Fruit fly (Drosophila melanogaster) whole organism, embryonic: ENCODE results near the gene teq.
A peak's percentile ranks its signal among the peaks of the same experiment; 100 is the strongest.

Experiments used
- Awh ChIP-seq: fragments of 200-800 bp; sonication (Bioruptor generic); IDR thresholded peaks from 2 replicates; pipeline ENCODE4, ENCODE4 v1.3.6; 2022; ENCODE audit warnings: missing biosample characterization, missing genetic modification characterization
- Bgb ChIP-seq: fragments of 200-800 bp; sonication (Bioruptor generic); IDR thresholded peaks from 2 replicates; pipeline ENCODE4 v1.3.6; 2022; ENCODE audit warnings: missing biosample characterization, missing genetic modification characterization; ENCODE audit not compliant: partially characterized antibody
- CG10209 ChIP-seq: fragments of 200-800 bp; sonication (Bioruptor generic); optimal IDR thresholded peaks from 3 replicates; lab custom pipeline; 2017; ENCODE audit warnings: missing biosample characterization, mild to moderate bottlenecking, missing genetic modification characterization, missing genetic modification reagents
- CG11723 ChIP-seq: fragments of 200-800 bp; sonication (Bioruptor generic); optimal IDR thresholded peaks from 2 replicates; lab custom pipeline; 2017; ENCODE audit warnings: missing biosample characterization, mild to moderate bottlenecking, missing genetic modification characterization
- CG13894 ChIP-seq: fragments of 200-800 bp; sonication (Bioruptor generic); optimal IDR thresholded peaks from 3 replicates; lab custom pipeline; 2018; ENCODE audit warnings: missing biosample characterization, mild to moderate bottlenecking, missing genetic modification characterization, moderate library complexity
- CG14014 ChIP-seq: fragments of 200-800 bp; sonication (Bioruptor generic); IDR thresholded peaks from 2 replicates; pipeline ENCODE4 v1.3.6; 2022; ENCODE audit warnings: missing biosample characterization, missing genetic modification characterization
- CG14710 ChIP-seq: fragments of 200-800 bp; sonication (Bioruptor generic); optimal IDR thresholded peaks from 3 replicates; lab custom pipeline; 2019; ENCODE audit warnings: missing biosample characterization, mild to moderate bottlenecking, missing genetic modification characterization, moderate library complexity
- CG1832 ChIP-seq: fragments of 200-800 bp; sonication (Bioruptor generic); optimal IDR thresholded peaks from 2 replicates; lab custom pipeline; 2017; ENCODE audit warnings: missing biosample characterization, mild to moderate bottlenecking, missing genetic modification characterization, inconsistent platforms
- CG33557 ChIP-seq: fragments of 200-800 bp; sonication (Bioruptor generic); optimal IDR thresholded peaks from 2 replicates; lab custom pipeline; 2019; ENCODE audit warnings: missing biosample characterization, mild to moderate bottlenecking, missing genetic modification characterization, moderate library complexity
- CG4854 ChIP-seq: fragments of 200-800 bp; sonication (Bioruptor generic); optimal IDR thresholded peaks from 2 replicates; lab custom pipeline; 2016; ENCODE audit warnings: missing biosample characterization, missing genetic modification characterization, inconsistent platforms
- CG6272 ChIP-seq: fragments of 200-800 bp; sonication (Bioruptor generic); IDR thresholded peaks from 2 replicates; pipeline ENCODE4 v1.3.6; 2022; ENCODE audit warnings: missing biosample characterization, missing genetic modification characterization
- CG6765 ChIP-seq: fragments of 200-800 bp; sonication (Bioruptor generic); optimal IDR thresholded peaks from 3 replicates; lab custom pipeline; 2017; ENCODE audit warnings: missing biosample characterization, mild to moderate bottlenecking, missing genetic modification characterization
- CG6813 ChIP-seq: fragments of 200-800 bp; sonication (Bioruptor generic); optimal IDR thresholded peaks from 2 replicates; lab custom pipeline; 2017; ENCODE audit warnings: missing biosample characterization, missing genetic modification characterization, mild to moderate bottlenecking, moderate library complexity, missing genetic modification reagents
- CG7357 ChIP-seq: fragments of 200-800 bp; sonication (Bioruptor generic); IDR thresholded peaks from 3 replicates; pipeline ENCODE4 v1.3.6; 2022; ENCODE audit warnings: missing biosample characterization, missing genetic modification characterization
- CTCF ChIP-seq: fragments of 200-800 bp; sonication (Bioruptor generic); optimal IDR thresholded peaks from 2 replicates; lab custom pipeline; 2017; ENCODE audit warnings: missing biosample characterization, mild to moderate bottlenecking, missing genetic modification characterization, moderate library complexity
- Chrac-16 ChIP-seq: fragments of 200-800 bp; sonication (Bioruptor generic); optimal IDR thresholded peaks from 3 replicates; lab custom pipeline; 2016; ENCODE audit warnings: missing biosample characterization, missing genetic modification characterization
- CoRest ChIP-seq: fragments of 200-800 bp; sonication (Bioruptor generic); optimal IDR thresholded peaks from 3 replicates; lab custom pipeline; 2018; ENCODE audit warnings: missing biosample characterization, mild to moderate bottlenecking, missing genetic modification characterization, moderate library complexity
- Dad ChIP-seq: fragments of 200-800 bp; sonication (Bioruptor generic); optimal IDR thresholded peaks from 3 replicates; lab custom pipeline; 2016; ENCODE audit warnings: missing biosample characterization, missing genetic modification characterization
- Dbx ChIP-seq: fragments of 200-800 bp; sonication (Bioruptor generic); IDR thresholded peaks from 3 replicates; pipeline ENCODE4 v1.3.6; 2022; ENCODE audit warnings: missing biosample characterization, missing genetic modification characterization
- E2f1 ChIP-seq: fragments of 200-800 bp; sonication (Bioruptor generic); IDR thresholded peaks from 2 replicates; pipeline ENCODE4 v1.3.6; 2022; ENCODE audit warnings: missing biosample characterization, missing genetic modification characterization
- Hand ChIP-seq: fragments of 200-800 bp; sonication (Bioruptor generic); optimal IDR thresholded peaks from 2 replicates; lab custom pipeline; 2017; ENCODE audit warnings: mild to moderate bottlenecking, missing biosample characterization, missing genetic modification reagents, missing genetic modification characterization
- MBD-R2 ChIP-seq: fragments of 200-800 bp; sonication (Bioruptor generic); IDR thresholded peaks from 2 replicates; pipeline ENCODE4 v1.3.6; 2022; ENCODE audit warnings: missing biosample characterization, missing genetic modification characterization
- Mes4 ChIP-seq: fragments of 200-800 bp; sonication (Bioruptor generic); optimal IDR thresholded peaks from 2 replicates; lab custom pipeline; 2016; ENCODE audit warnings: missing biosample characterization, missing genetic modification characterization
- Mrtf ChIP-seq: fragments of 200-800 bp; sonication (Bioruptor generic); IDR thresholded peaks from 3 replicates; pipeline ENCODE4 v1.3.6; 2022; ENCODE audit warnings: missing biosample characterization, missing genetic modification characterization
- NC2β ChIP-seq: fragments of 200-800 bp; sonication (Bioruptor generic); optimal IDR thresholded peaks from 2 replicates; lab custom pipeline; 2016; ENCODE audit warnings: missing biosample characterization, missing genetic modification characterization
- Opbp ChIP-seq: fragments of 200-800 bp; sonication (Bioruptor generic); IDR thresholded peaks from 3 replicates; pipeline ENCODE4 v1.3.6; 2022; ENCODE audit warnings: missing biosample characterization, missing genetic modification characterization; ENCODE audit not compliant: partially characterized antibody
- Ptx1 ChIP-seq: fragments of 200-800 bp; sonication (Bioruptor generic); IDR thresholded peaks from 2 replicates; pipeline ENCODE4 v1.3.6; 2022; ENCODE audit warnings: missing biosample characterization, missing genetic modification characterization
- Side ChIP-seq: fragments of 200-800 bp; sonication (Bioruptor generic); optimal IDR thresholded peaks from 2 replicates; lab custom pipeline; 2016; ENCODE audit warnings: missing biosample characterization, missing genetic modification characterization
- Trl ChIP-seq, 3 experiments: fragments of >200 bp in 2 of 3; fragments of 200-800 bp in 1 of 3; sonication (Bioruptor generic) in 1 of 3; optimal IDR thresholded peaks; 2 replicates in 1 of 3; 3 replicates in 2 of 3; lab custom pipeline; 2016 to 2017; ENCODE audit warnings: missing biosample characterization in 1 of 3, missing genetic modification characterization in 1 of 3
- abd-A ChIP-seq: fragments of 200-800 bp; sonication (Bioruptor generic); optimal IDR thresholded peaks from 3 replicates; lab custom pipeline; 2019; ENCODE audit warnings: missing biosample characterization, mild to moderate bottlenecking, missing genetic modification characterization, moderate library complexity
- amos ChIP-seq: fragments of 200-800 bp; sonication (Bioruptor generic); IDR thresholded peaks from 2 replicates; pipeline ENCODE4 v1.3.6; 2022; ENCODE audit warnings: missing biosample characterization, missing genetic modification characterization; ENCODE audit not compliant: partially characterized antibody
- bbx ChIP-seq: fragments of 200-800 bp; sonication (Bioruptor generic); IDR thresholded peaks from 2 replicates; pipeline ENCODE4 v1.3.6; 2022; ENCODE audit warnings: missing biosample characterization, missing genetic modification characterization; ENCODE audit not compliant: partially characterized antibody
- chinmo ChIP-seq: fragments of 200-800 bp; sonication (Bioruptor generic); IDR thresholded peaks from 4 replicates; pipeline ENCODE4 v1.3.6; 2022; ENCODE audit warnings: missing biosample characterization, missing genetic modification characterization; ENCODE audit not compliant: partially characterized antibody
- dm ChIP-seq: fragments of 200-800 bp; sonication (Bioruptor generic); optimal IDR thresholded peaks from 3 replicates; lab custom pipeline; 2016; ENCODE audit warnings: missing biosample characterization, missing genetic modification characterization
- ftz-f1 ChIP-seq: fragments of 200-800 bp; sonication (Bioruptor generic); optimal IDR thresholded peaks from 2 replicates; lab custom pipeline; 2016; ENCODE audit warnings: missing biosample characterization, missing genetic modification characterization
- h ChIP-seq: fragments of >200 bp; optimal IDR thresholded peaks from 2 replicates; lab custom pipeline; 2017
- ham ChIP-seq: fragments of 200-800 bp; sonication (Bioruptor generic); IDR thresholded peaks from 2 replicates; pipeline ENCODE4 v1.3.6; 2022; ENCODE audit warnings: missing biosample characterization, missing genetic modification characterization
- ind ChIP-seq: fragments of 200-800 bp; sonication (Bioruptor generic); optimal IDR thresholded peaks from 3 replicates; lab custom pipeline; 2016; ENCODE audit warnings: missing biosample characterization, missing genetic modification characterization
- kay ChIP-seq: fragments of 200-800 bp; sonication (Bioruptor generic); optimal IDR thresholded peaks from 2 replicates; lab custom pipeline; 2016; ENCODE audit warnings: missing biosample characterization, missing genetic modification characterization
- lilli ChIP-seq: fragments of 200-800 bp; sonication (Bioruptor generic); optimal IDR thresholded peaks from 3 replicates; lab custom pipeline; 2016; ENCODE audit warnings: missing biosample characterization, missing genetic modification characterization
- odd ChIP-seq: fragments of 200-800 bp; sonication (Bioruptor generic); optimal IDR thresholded peaks from 2 replicates; lab custom pipeline; 2017; ENCODE audit warnings: missing biosample characterization, mild to moderate bottlenecking, missing genetic modification characterization
- psq ChIP-seq: fragments of 200-800 bp; sonication (Bioruptor generic); optimal IDR thresholded peaks from 2 replicates; lab custom pipeline; 2017; ENCODE audit warnings: missing biosample characterization, missing genetic modification characterization
- pzg ChIP-seq: fragments of 200-800 bp; sonication (Bioruptor generic); optimal IDR thresholded peaks from 3 replicates; lab custom pipeline; 2018; ENCODE audit warnings: missing biosample characterization, mild to moderate bottlenecking, missing genetic modification characterization, moderate library complexity
- scrt ChIP-seq: fragments of 200-800 bp; sonication (Bioruptor generic); optimal IDR thresholded peaks from 2 replicates; lab custom pipeline; 2018; ENCODE audit warnings: missing biosample characterization, mild to moderate bottlenecking, missing genetic modification characterization, moderate library complexity
- sd ChIP-seq: fragments of 200-800 bp; sonication (Bioruptor generic); optimal IDR thresholded peaks from 3 replicates; lab custom pipeline; 2018; ENCODE audit warnings: missing biosample characterization, mild to moderate bottlenecking, missing genetic modification characterization, moderate library complexity
- sens ChIP-seq: fragments of 200-800 bp; sonication (Bioruptor generic); peaks from one replicate; lab custom pipeline; 2016; ENCODE audit warnings: missing biosample characterization, missing genetic modification characterization
- stc ChIP-seq: fragments of 200-800 bp; sonication (Bioruptor generic); IDR thresholded peaks from 2 replicates; pipeline ENCODE4 v1.3.6; 2022; ENCODE audit warnings: missing biosample characterization, missing genetic modification characterization
- yki ChIP-seq: fragments of >200 bp; optimal IDR thresholded peaks from 3 replicates; lab custom pipeline; 2018
- zen ChIP-seq: fragments of 200-800 bp; sonication (Bioruptor generic); optimal IDR thresholded peaks from 3 replicates; lab custom pipeline; 2018; ENCODE audit warnings: missing biosample characterization, mild to moderate bottlenecking, missing genetic modification characterization, moderate library complexity

Gene teq

dm6 chr3L:9045318-9045717 lies 29.1 kb upstream of the teq start (continued):
- TF ChIP-seq CG33557 (peak; percentile 8), CTCF (no peak), stc (GFP tag; lab: Robert Waterston, UW) (0 out of 2 replicates have a peak, but pooled peaks have one; percentile 14), Side (GFP tag; lab: Kevin White, UChicago) (peak; percentile 52), ind (GFP tag; lab: Kevin White, UChicago) (peak; percentile 62), scrt (peak; percentile 14), yki (no peak), psq (GFP tag; lab: Kevin White, UChicago) (no peak), CG7357 (GFP tag; lab: Robert Waterston, UW) (peak; percentile 42; the same call in 1 of the 3 replicates)

dm6 chr3L:9046274-9046673 lies 28.2 kb upstream of the teq start:
- TF ChIP-seq CG13894 (tag; lab: Kevin White, UChicago) (peak; percentile 20), lilli (GFP tag; lab: Kevin White, UChicago) (no peak), Mes4 (GFP tag; lab: Kevin White, UChicago) (no peak), abd-A (peak; percentile 91), Mrtf (GFP tag; lab: Robert Waterston, UW) (no peak), sens (GFP tag; lab: Kevin White, UChicago) (peak; percentile 1), Awh (GFP tag; lab: Robert Waterston, UW) (peak; percentile 34; the same call in 1 of the 2 replicates), sd (tag; lab: Kevin White, UChicago) (peak; percentile 32), CG10209 (GFP tag; lab: Kevin White, UChicago) (no peak), chinmo (GFP tag; lab: Robert Waterston, UW) (peak; percentile 82; the same call in 2 of the 4 replicates)

dm6 chr3L:9047062-9047461 lies 27.4 kb upstream of the teq start, which contains the start of gene Argk2:
Gene Argk2, plus strand, starts transcription at chr3L:9047439.
- TF ChIP-seq Bgb (GFP tag; lab: Robert Waterston, UW) (peak; percentile 50; the same call in 1 of the 2 replicates), zen (peak; percentile 1), dm (GFP tag; lab: Kevin White, UChicago) (no peak), CG1832 (GFP tag; lab: Kevin White, UChicago) (no peak), CG6272 (GFP tag; lab: Robert Waterston, UW) (peak; percentile 10; the same call in 1 of the 2 replicates), ftz-f1 (no peak), MBD-R2 (0 out of 2 replicates have a peak, but pooled peaks have one; percentile 22), CoRest (tag; lab: Kevin White, UChicago) (peak; percentile 22), CG14710 (tag; lab: Kevin White, UChicago) (peak; percentile 30), amos (GFP tag; lab: Robert Waterston, UW) (peak; percentile 45; the same call in 1 of the 2 replicates), Dad (GFP tag; lab: Kevin White, UChicago) (no peak), CG6765 (GFP tag; lab: Kevin White, UChicago) (no peak), CG6813 (GFP tag; lab: Kevin White, UChicago) (no peak), ham (no peak), Trl (optimal IDR thresholded peaks at IDR 0.05; lab: Kevin White, UChicago) (no peak), Trl (GFP tag; optimal IDR thresholded peaks at IDR 0.05; lab: Kevin White, UChicago) (no peak), bbx (GFP tag; lab: Robert Waterston, UW) (0 out of 2 replicates have a peak, but pooled peaks have one; percentile 10), CG4854 (GFP tag; lab: Kevin White, UChicago) (no peak), pzg (GFP tag; lab: Kevin White, UChicago) (peak; percentile 36), Opbp (GFP tag; lab: Robert Waterston, UW) (no peak), Hand (no peak), odd (GFP tag; lab: Kevin White, UChicago) (no peak), NC2β (GFP tag; lab: Kevin White, UChicago) (no peak), yki (peak; percentile 12), CG14014 (GFP tag; lab: Robert Waterston, UW) (0 out of 2 replicates have a peak, but pooled peaks have one; percentile 16), h (lab: Kevin White, UChicago) (no peak), Chrac-16 (GFP tag; lab: Kevin White, UChicago) (no peak), Ptx1 (GFP tag; lab: Robert Waterston, UW) (peak; percentile 51), E2f1 (GFP tag; lab: Robert Waterston, UW) (no peak), kay (GFP tag; lab: Kevin White, UChicago) (no peak), CG11723 (GFP tag; lab: Kevin White, UChicago) (no peak), Dbx (GFP tag; lab: Robert Waterston, UW) (no peak)
